Worm (Caenorhabditis elegans) whole organism, young adult: ENCODE data around the gene atg-10.

ENCODE experiments used
- D2030.7 ChIP-seq: fragments of 200-800 bp; sonication (Bioruptor generic); IDR thresholded peaks from 2 replicates; pipeline ENCODE4 v1.3.6; 2022; ENCODE audit warnings: missing genetic modification reagents, missing genetic modification characterization, missing compliant biosample characterization
- F23B12.7 ChIP-seq: sonication (generic microtip); optimal IDR thresholded peaks from 2 replicates; lab custom pipeline; 2017; ENCODE audit warnings: missing genetic modification characterization, mild to moderate bottlenecking, missing compliant biosample characterization, antibody characterized with exemption, moderate library complexity; ENCODE audit not compliant: insufficient read depth
- K12H6.12 ChIP-seq: fragments of 200-800 bp; sonication (Bioruptor generic); optimal IDR thresholded peaks from 2 replicates; lab custom pipeline; 2018; ENCODE audit warnings: mild to moderate bottlenecking, missing genetic modification characterization, missing compliant biosample characterization
- Y79H2A.3 ChIP-seq: fragments of 200-800 bp; sonication (Bioruptor generic); conservative IDR thresholded peaks from 2 replicates; pipeline ENCODE4 v1.3.6; 2022; ENCODE audit warnings: missing genetic modification reagents, missing genetic modification characterization, missing compliant biosample characterization
- ama-1 ChIP-seq, 3 experiments: fragments of 150-350 bp in 1 of 3; sonication (generic microtip) in 2 of 3; optimal IDR thresholded peaks; 2 replicates each; lab custom pipeline; 2014 to 2018; ENCODE audit warnings: missing biosample characterization in 2 of 3, missing genetic modification characterization in 2 of 3, missing genetic modification reagents in 2 of 3
- aptf-3 ChIP-seq: fragments of 200-800 bp; sonication (Bioruptor generic); IDR thresholded peaks from 2 replicates; pipeline ENCODE4 v1.3.6; 2022; ENCODE audit warnings: missing genetic modification characterization, missing compliant biosample characterization
- atf-7 ChIP-seq: sonication (generic microtip); optimal IDR thresholded peaks from 2 replicates; lab custom pipeline; 2017; ENCODE audit warnings: mild to moderate bottlenecking, missing genetic modification characterization, missing compliant biosample characterization
- dpff-1 ChIP-seq: sonication (generic microtip); optimal IDR thresholded peaks from 2 replicates; lab custom pipeline; 2017; ENCODE audit warnings: mild to moderate bottlenecking, missing genetic modification characterization, missing compliant biosample characterization
- egl-44 ChIP-seq: fragments of 200-800 bp; sonication (Bioruptor generic); IDR thresholded peaks from 2 replicates; pipeline ENCODE4 v1.3.6; 2022; ENCODE audit warnings: missing genetic modification reagents, missing genetic modification characterization, missing compliant biosample characterization
- hlh-12 ChIP-seq: sonication (generic microtip); optimal IDR thresholded peaks from 2 replicates; lab custom pipeline; 2016; ENCODE audit warnings: missing genetic modification characterization, missing compliant biosample characterization
- snpc-4 ChIP-seq, 5 experiments: fragments of 150-350 bp in 1 of 5; sonication (generic microtip) in 4 of 5; optimal IDR thresholded peaks; 2 replicates each; lab custom pipeline; 2014 to 2018; ENCODE audit warnings: missing genetic modification characterization in 5 of 5, missing biosample characterization in 3 of 5, antibody characterized with exemption in 2 of 5, mild to moderate bottlenecking in 2 of 5, missing compliant biosample characterization in 2 of 5, missing genotype in 2 of 5, moderate library complexity in 2 of 5, missing genetic modification reagents in 1 of 5
- tlf-1 ChIP-seq: fragments of 200-800 bp; sonication (Bioruptor generic); optimal IDR thresholded peaks from 2 replicates; lab custom pipeline; 2018; ENCODE audit warnings: mild to moderate bottlenecking, missing genetic modification characterization, missing compliant biosample characterization
- zfh-2 ChIP-seq: fragments of 200-800 bp; sonication (Bioruptor generic); conservative IDR thresholded peaks from 2 replicates; pipeline ENCODE4 v1.3.6; 2022; ENCODE audit warnings: missing genetic modification reagents, missing genetic modification characterization, missing compliant biosample characterization

DNA sequence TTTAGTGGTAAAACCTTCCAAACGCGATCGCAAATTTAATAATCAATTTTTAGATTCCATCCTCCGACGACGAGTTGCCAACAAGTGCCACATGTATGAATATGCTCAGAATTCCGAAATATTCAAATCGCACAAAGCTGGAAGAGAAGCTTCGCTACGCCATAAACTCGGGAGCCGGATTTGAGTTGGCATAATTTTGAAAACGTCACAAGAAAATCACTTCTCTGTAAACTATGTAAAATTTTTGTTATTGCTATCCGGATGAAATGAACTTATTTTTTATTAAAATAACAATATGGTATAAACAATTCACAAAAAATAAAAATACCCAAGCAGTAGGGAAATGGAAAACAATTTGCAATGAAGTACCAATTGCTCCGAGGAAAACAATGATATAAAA, 9.9 kb downstream of the atg-10 start:
- TF ChIP-seq Y79H2A.3 (GFP tag; lab: Robert Waterston, UW) (no peak), atf-7 (tag; lab: Kevin White, UChicago) (no peak), egl-44 (GFP tag; lab: Robert Waterston, UW) (no peak), zfh-2 (GFP tag; lab: Robert Waterston, UW) (no peak), K12H6.12 (tag; lab: Kevin White, UChicago) (no peak), dpff-1 (tag; lab: Kevin White, UChicago) (no peak), F23B12.7 (tag; lab: Kevin White, UChicago) (no peak), snpc-4 (GFP tag; optimal IDR thresholded peaks at IDR 0.05; lab: Kevin White, UChicago) (no peak), snpc-4 (tag; optimal IDR thresholded peaks at IDR 0.05; lab: Kevin White, UChicago) (no peak), aptf-3 (GFP tag; lab: Robert Waterston, UW) (no peak), D2030.7 (no peak), tlf-1 (GFP tag; lab: Kevin White, UChicago) (no peak), ama-1 (optimal IDR thresholded peaks at IDR 0.05; lab: Kevin White, UChicago) (no peak), ama-1 (GFP tag; optimal IDR thresholded peaks at IDR 0.05; lab: Kevin White, UChicago) (no peak), hlh-12 (tag; lab: Kevin White, UChicago) (no peak)
